ENCODE assay signal across 2 worm cellular contexts in the genomic region with DNA sequence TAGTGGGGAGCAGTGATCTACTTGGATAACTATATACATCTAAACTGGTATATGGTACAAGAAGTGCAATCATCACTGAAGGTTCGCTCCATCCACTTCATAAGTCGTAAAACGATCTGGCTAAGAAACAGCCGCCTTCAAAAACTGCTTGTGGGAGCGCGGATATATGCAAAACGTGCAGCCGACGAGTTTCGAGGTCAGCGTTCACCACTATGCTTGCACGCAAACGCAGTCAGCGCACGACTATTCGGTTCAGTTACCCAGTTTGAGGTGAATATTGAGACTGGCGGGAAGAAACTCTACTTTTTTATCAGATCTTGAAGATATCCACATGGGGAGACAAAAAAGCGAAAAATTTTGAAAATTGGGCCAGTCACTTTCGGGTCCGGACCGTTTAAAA.
TF ChIP-seq lines count a peak whose summit lies in the region.
"Not testable (repeated sequence)": the region's sequence is repeated elsewhere in the genome, so short reads cannot be mapped to it uniquely, and the experiment has no call there.

No protein-coding gene starts in this region.

TF ChIP-seq in whole organism, L4 larva, 104 proteins besides CTCF, POLR2A, EP300 and RAD21:
- 0 out of 2 replicates have a peak, but pooled peaks have one; percentile 21 for TF ChIP-seq Y48G9A.11 (GFP tag; IDR thresholded peaks at IDR 0.05; lab: Robert Waterston, UW)

TF ChIP-seq in whole organism, young adult, 124 proteins besides CTCF, POLR2A, EP300 and RAD21:
- 0 out of 2 replicates have a peak, but pooled peaks have one; percentile 12 for TF ChIP-seq dox-1 (GFP tag; IDR thresholded peaks at IDR 0.05; lab: Robert Waterston, UW)
- peak; percentile 58 for TF ChIP-seq hmg-1.2 (GFP tag; IDR thresholded peaks at IDR 0.05; lab: Robert Waterston, UW)
- TF ChIP-seq snpc-4 (GFP tag; optimal IDR thresholded peaks at IDR 0.05; lab: Kevin White, UChicago) = not testable (repeated sequence)
- peak in 2 of 4 experiments; percentile 67 to 75 for TF ChIP-seq snpc-4 (tag; optimal IDR thresholded peaks at IDR 0.05; lab: Kevin White, UChicago)
TF ChIP-seq in whole organism, young adult: peak in this region for 3; not testable (repeated sequence) for 121.
